Fruit fly (Drosophila melanogaster) Kc167 (cell line): ENCODE measurements around the gene Pop2.

ENCODE experiments used
- Myc ChIP-seq: fragments of >200 bp; optimal IDR thresholded peaks from 2 replicates; lab custom pipeline; 2017; ENCODE audit warnings: missing external identifiers
- Sin3A ChIP-seq: fragments of >200 bp; optimal IDR thresholded peaks from 2 replicates; lab custom pipeline; 2018; ENCODE audit warnings: missing external identifiers
- h ChIP-seq: fragments of >200 bp; optimal IDR thresholded peaks from 3 replicates; lab custom pipeline; 2018; ENCODE audit warnings: missing external identifiers
- insv ChIP-seq: fragments of >200 bp; optimal IDR thresholded peaks from 3 replicates; lab custom pipeline; 2018; ENCODE audit warnings: missing external identifiers
- psq ChIP-seq: fragments of >200 bp; optimal IDR thresholded peaks from 2 replicates; lab custom pipeline; 2017; ENCODE audit warnings: missing external identifiers
- ttk ChIP-seq: sonication (Bioruptor generic); optimal IDR thresholded peaks from 2 replicates; lab custom pipeline; 2017; ENCODE audit warnings: missing external identifiers

Pop2 gene

dm6 chr3L:12002321-12003248 lies at the start of gene Pop2, which contains the start of gene CG6928:
Pop2 (minus strand) TSS chr3L:12002915.
CG6928 (plus strand) TSS chr3L:12003155.
- TF ChIP-seq Myc (lab: Kevin White, UChicago) (no peak), psq (lab: Kevin White, UChicago) (no peak), Sin3A (no peak), insv (lab: Kevin White, UChicago) (no peak), h (lab: Kevin White, UChicago) (no peak), ttk (lab: Kevin White, UChicago) (no peak)

DNA sequence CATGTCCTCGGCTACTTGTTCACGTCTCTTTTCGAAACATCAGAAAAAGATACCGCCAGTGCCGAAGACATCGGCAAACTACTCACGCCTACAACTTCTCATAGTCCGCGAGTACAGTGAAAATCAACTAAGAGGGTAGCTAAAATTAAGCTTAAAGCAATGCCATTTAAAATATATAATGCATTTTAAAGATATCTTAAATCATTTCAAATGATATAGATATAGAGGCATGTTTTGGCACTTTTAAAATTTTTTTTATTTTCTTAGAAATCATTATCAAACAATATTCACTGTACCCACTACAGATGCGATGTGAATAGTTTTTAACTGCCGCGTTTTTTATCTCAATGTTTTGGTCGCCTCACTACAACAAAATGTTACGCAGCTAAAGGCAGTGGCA lies 47.9 kb upstream of the Pop2 start:
- TF ChIP-seq h (lab: Kevin White, UChicago): no peak
- no peak for TF ChIP-seq ttk (lab: Kevin White, UChicago)
- no peak for TF ChIP-seq insv (lab: Kevin White, UChicago)
- no peak for TF ChIP-seq Myc (lab: Kevin White, UChicago)
- no peak for TF ChIP-seq Sin3A
- TF ChIP-seq psq (lab: Kevin White, UChicago): no peak

dm6 chr3L:12049597-12050311 lies 47.0 kb upstream of the Pop2 start:
- TF ChIP-seq psq (lab: Kevin White, UChicago): no peak
- no peak for TF ChIP-seq Myc (lab: Kevin White, UChicago)
- no peak for TF ChIP-seq Sin3A
- no peak for TF ChIP-seq h (lab: Kevin White, UChicago)
- no peak for TF ChIP-seq ttk (lab: Kevin White, UChicago)
- TF ChIP-seq insv (lab: Kevin White, UChicago): no peak

dm6 chr3L:12045443-12045842 lies 42.7 kb upstream of the Pop2 start:
- no peak for TF ChIP-seq h (lab: Kevin White, UChicago)
- no peak for TF ChIP-seq insv (lab: Kevin White, UChicago)
- no peak for TF ChIP-seq Myc (lab: Kevin White, UChicago)
- no peak for TF ChIP-seq ttk (lab: Kevin White, UChicago)
- TF ChIP-seq psq (lab: Kevin White, UChicago): no peak
- no peak for TF ChIP-seq Sin3A

dm6 chr3L:12044279-12044678 lies 41.6 kb upstream of the Pop2 start, which contains the start of gene CG43638:
CG43638 (plus strand) TSS chr3L:12044579.
- no peak for TF ChIP-seq Myc (lab: Kevin White, UChicago)
- TF ChIP-seq psq (lab: Kevin White, UChicago): no peak
- no peak for TF ChIP-seq insv (lab: Kevin White, UChicago)
- no peak for TF ChIP-seq Sin3A
- TF ChIP-seq ttk (lab: Kevin White, UChicago): no peak
- no peak for TF ChIP-seq h (lab: Kevin White, UChicago)

- TF ChIP-seq Sin3A: no peak
- no peak for TF ChIP-seq h (lab: Kevin White, UChicago)
- no peak for TF ChIP-seq insv (lab: Kevin White, UChicago)
- TF ChIP-seq Myc (lab: Kevin White, UChicago): no peak
- TF ChIP-seq ttk (lab: Kevin White, UChicago): no peak
- no peak for TF ChIP-seq psq (lab: Kevin White, UChicago)
Measured at dm6 chr3L:12042087-12042486, 39.4 kb upstream of the Pop2 start, which contains the start of gene CG6793. CG6793 (plus strand) TSS chr3L:12042387.

DNA sequence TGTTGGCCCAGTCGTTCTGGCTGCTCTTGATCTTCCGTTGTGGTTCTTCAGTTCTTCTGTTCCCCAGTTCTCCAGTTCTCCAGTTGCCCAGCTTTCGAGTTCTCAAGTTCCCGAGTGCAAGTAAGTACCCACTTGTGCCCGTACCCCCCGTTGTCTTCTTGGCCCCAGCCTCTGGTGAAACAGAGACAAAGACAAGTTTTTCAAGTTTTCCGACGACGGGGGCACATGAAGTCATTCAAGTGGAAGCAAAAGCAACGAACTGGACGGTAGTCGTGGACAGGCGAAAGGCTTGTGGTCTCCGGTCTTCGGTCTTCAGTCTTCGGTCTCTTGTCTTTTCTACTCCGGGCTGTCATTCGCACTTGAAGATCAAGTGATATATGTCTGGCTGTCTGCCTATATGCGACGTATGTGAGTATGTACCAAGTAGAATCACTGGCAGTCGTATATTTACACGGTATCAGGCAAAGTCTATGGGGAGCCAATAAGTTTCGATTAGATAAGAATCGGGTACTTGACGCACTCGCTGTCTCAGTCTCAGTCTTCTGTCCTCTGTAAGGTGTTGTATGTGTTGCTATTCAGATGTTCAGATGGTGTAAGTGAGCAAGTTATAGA lies 37.7 kb upstream of the Pop2 start:
- TF ChIP-seq psq (lab: Kevin White, UChicago): no peak
- TF ChIP-seq ttk (lab: Kevin White, UChicago): no peak
- TF ChIP-seq Myc (lab: Kevin White, UChicago): no peak
- TF ChIP-seq h (lab: Kevin White, UChicago): no peak
- TF ChIP-seq insv (lab: Kevin White, UChicago): no peak
- TF ChIP-seq Sin3A: no peak

DNA sequence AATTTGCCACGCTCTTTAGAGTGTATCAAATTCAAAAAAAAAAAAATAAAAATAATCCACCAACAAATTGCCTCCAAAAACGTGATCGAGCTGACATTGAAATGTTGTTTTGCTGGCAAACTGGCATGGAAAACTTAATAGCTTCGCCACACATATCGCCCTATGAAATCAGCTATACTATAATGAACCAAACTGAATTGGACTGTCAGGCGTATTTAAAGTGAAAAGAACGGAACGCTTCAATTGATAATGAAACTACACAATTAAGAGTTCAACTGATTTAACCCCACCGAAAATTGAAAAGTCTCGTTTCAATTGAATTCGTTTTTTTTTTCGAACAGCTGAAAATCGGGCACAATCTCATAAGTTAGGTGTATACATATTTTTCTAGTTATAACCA lies 36.4 kb upstream of the Pop2 start:
- TF ChIP-seq ttk (lab: Kevin White, UChicago) (no peak), Sin3A (no peak), psq (lab: Kevin White, UChicago) (no peak), Myc (lab: Kevin White, UChicago) (no peak), h (lab: Kevin White, UChicago) (no peak), insv (lab: Kevin White, UChicago) (no peak)

- TF ChIP-seq insv (lab: Kevin White, UChicago) (no peak), Sin3A (no peak), psq (lab: Kevin White, UChicago) (no peak), Myc (lab: Kevin White, UChicago) (no peak)
Measured at dm6 chr3L:12037449-12038163, 34.9 kb upstream of the Pop2 start.

- TF ChIP-seq h (lab: Kevin White, UChicago) (no peak), psq (lab: Kevin White, UChicago) (no peak), Myc (lab: Kevin White, UChicago) (no peak), Sin3A (no peak), ttk (lab: Kevin White, UChicago) (no peak), insv (lab: Kevin White, UChicago) (no peak)
Measured at dm6 chr3L:12036658-12037057, 33.9 kb upstream of the Pop2 start.
